Worm (Caenorhabditis elegans) whole organism, L3 larva: ENCODE measurements around the gene tofu-7.

Experiments
- elt-1 ChIP-seq: fragments of 150-350 bp; optimal IDR thresholded peaks from 2 replicates; lab custom pipeline; 2014; ENCODE audit warnings: missing biosample characterization, missing genetic modification characterization
- eor-1 ChIP-seq, 2 experiments: fragments of 150-350 bp; optimal IDR thresholded peaks; 2 replicates each; lab custom pipeline; 2014 to 2018; ENCODE audit warnings: missing biosample characterization in 2 of 2, missing genetic modification characterization in 2 of 2
- fkh-10 ChIP-seq: sonication (generic microtip); optimal IDR thresholded peaks from 2 replicates; lab custom pipeline; 2017; ENCODE audit warnings: missing biosample characterization, missing genetic modification reagents, missing genetic modification characterization
- nhr-28 ChIP-seq: fragments of 150-350 bp; optimal IDR thresholded peaks from 2 replicates; lab custom pipeline; 2014; ENCODE audit warnings: missing biosample characterization, missing genetic modification characterization
- pha-4 ChIP-seq: fragments of 150-350 bp; optimal IDR thresholded peaks from 2 replicates; lab custom pipeline; 2014; ENCODE audit warnings: missing biosample characterization, missing genetic modification reagents, missing genetic modification characterization
- skn-1 ChIP-seq: fragments of 150-350 bp; optimal IDR thresholded peaks from 2 replicates; lab custom pipeline; 2014; ENCODE audit warnings: missing biosample characterization, missing genetic modification characterization
- snpc-4 ChIP-seq: fragments of 150-350 bp; optimal IDR thresholded peaks from 2 replicates; lab custom pipeline; 2014; ENCODE audit warnings: missing biosample characterization, missing genetic modification characterization

- no peak for TF ChIP-seq eor-1 (tag; optimal IDR thresholded peaks at IDR 0.05; lab: Kevin White, UChicago)
- no peak for TF ChIP-seq pha-4 (tag; lab: Kevin White, UChicago)
- TF ChIP-seq elt-1 = no peak
- no peak for TF ChIP-seq snpc-4 (tag; lab: Kevin White, UChicago)
- no peak for TF ChIP-seq fkh-10 (GFP tag; lab: Kevin White, UChicago)
- TF ChIP-seq nhr-28 = no peak
- no peak for TF ChIP-seq skn-1 (tag; lab: Kevin White, UChicago)
Observed at ce11 chrIII:7112285-7112684, 27.5 kb upstream of the tofu-7 start.
